Worm (Caenorhabditis elegans) whole organism, L1 larva: ENCODE data around the gene C06H2.7.

Source experiments
- C04F5.9 ChIP-seq: sonication (generic microtip); optimal IDR thresholded peaks from 2 replicates; lab custom pipeline; 2016; ENCODE audit warnings: missing genetic modification characterization, missing compliant biosample characterization
- aha-1 ChIP-seq: fragments of 150-350 bp; optimal IDR thresholded peaks from 2 replicates; lab custom pipeline; 2014; ENCODE audit warnings: missing biosample characterization, missing genetic modification characterization
- alr-1 ChIP-seq: fragments of 200-800 bp; sonication (Bioruptor generic); optimal IDR thresholded peaks from 2 replicates; lab custom pipeline; 2018; ENCODE audit warnings: borderline replicate concordance, mild to moderate bottlenecking, missing genetic modification characterization, missing compliant biosample characterization
- blmp-1 ChIP-seq: fragments of 150-350 bp; optimal IDR thresholded peaks from 2 replicates; lab custom pipeline; 2014; ENCODE audit warnings: missing biosample characterization, missing genetic modification characterization
- ceh-82 ChIP-seq, 3 experiments: fragments of 150-350 bp in 1 of 3; sonication (generic microtip) in 2 of 3; optimal IDR thresholded peaks; 2 replicates each; lab custom pipeline; 2014 to 2017; ENCODE audit warnings: missing biosample characterization in 3 of 3, missing genetic modification characterization in 3 of 3
- ceh-88 ChIP-seq: fragments of 200-800 bp; sonication (Bioruptor generic); IDR thresholded peaks from 2 replicates; pipeline ENCODE4 v1.3.6; 2022; ENCODE audit warnings: missing genetic modification characterization, missing compliant biosample characterization
- dpl-1 ChIP-seq, 3 experiments: fragments of 150-350 bp in 2 of 3; sonication (generic microtip) in 1 of 3; optimal IDR thresholded peaks; 2 replicates each; lab custom pipeline; 2014 to 2017; ENCODE audit warnings: missing biosample characterization in 3 of 3, missing genetic modification characterization in 3 of 3, missing genetic modification reagents in 3 of 3
- efl-1 ChIP-seq, 4 experiments: fragments of 150-350 bp; optimal IDR thresholded peaks in 3 of 4; peaks in 1 of 4; 1 replicate in 1 of 4; 2 replicates in 3 of 4; lab custom pipeline; 2014; ENCODE audit warnings: missing biosample characterization in 2 of 4, missing genetic modification characterization in 2 of 4, missing genetic modification reagents in 2 of 4
- efl-3 ChIP-seq: fragments of 200-800 bp; sonication (Bioruptor generic); optimal IDR thresholded peaks from 2 replicates; lab custom pipeline; 2018; ENCODE audit warnings: mild to moderate bottlenecking, missing genetic modification characterization, missing compliant biosample characterization
- egl-13 ChIP-seq: sonication (generic microtip); optimal IDR thresholded peaks from 2 replicates; lab custom pipeline; 2016; ENCODE audit warnings: missing genotype, missing genetic modification reagents, missing genetic modification characterization, missing compliant biosample characterization
- egl-27 ChIP-seq, 2 experiments: fragments of 150-350 bp in 1 of 2; sonication (generic microtip); optimal IDR thresholded peaks; 3 replicates each; lab custom pipeline; 2017 to 2018; ENCODE audit warnings: missing biosample characterization in 2 of 2, missing genetic modification characterization in 2 of 2, missing genetic modification reagents in 2 of 2
- elt-2 ChIP-seq: sonication (generic microtip); optimal IDR thresholded peaks from 2 replicates; lab custom pipeline; 2016; ENCODE audit warnings: missing genetic modification characterization, mild to moderate bottlenecking, inconsistent platforms, missing compliant biosample characterization, missing genetic modification reagents
- elt-3 ChIP-seq, 6 experiments: fragments of 150-350 bp in 1 of 6; sonication (generic microtip); optimal IDR thresholded peaks; 2 replicates each; lab custom pipeline; 2017 to 2018; ENCODE audit warnings: missing biosample characterization in 6 of 6, missing genetic modification characterization in 6 of 6, inconsistent platforms in 1 of 6
- ets-5 ChIP-seq: fragments of 200-800 bp; sonication (Bioruptor generic); IDR thresholded peaks from 2 replicates; pipeline ENCODE4 v1.3.6; 2022; ENCODE audit warnings: missing genetic modification characterization, missing compliant biosample characterization
- fkh-10 ChIP-seq: sonication (generic microtip); optimal IDR thresholded peaks from 2 replicates; lab custom pipeline; 2017; ENCODE audit warnings: missing biosample characterization, missing genetic modification reagents, missing genetic modification characterization
- fkh-4 ChIP-seq: sonication (generic microtip); optimal IDR thresholded peaks from 2 replicates; lab custom pipeline; 2016; ENCODE audit warnings: missing compliant biosample characterization, missing genetic modification characterization, borderline replicate concordance
- fkh-8 ChIP-seq: sonication (generic microtip); optimal IDR thresholded peaks from 2 replicates; lab custom pipeline; 2016; ENCODE audit warnings: mild to moderate bottlenecking, missing genetic modification characterization, missing compliant biosample characterization
- grh-1 ChIP-seq: fragments of 200-800 bp; sonication (Bioruptor generic); IDR thresholded peaks from 2 replicates; pipeline ENCODE4 v1.3.6; 2022; ENCODE audit warnings: missing genetic modification reagents, missing genetic modification characterization, missing compliant biosample characterization
- jun-1 ChIP-seq: fragments of 150-350 bp; optimal IDR thresholded peaks from 2 replicates; lab custom pipeline; 2014; ENCODE audit warnings: missing biosample characterization, missing genetic modification reagents, missing genetic modification characterization
- lin-14 ChIP-seq: fragments of 200-800 bp; sonication (Bioruptor generic); optimal IDR thresholded peaks from 2 replicates; lab custom pipeline; 2018; ENCODE audit warnings: mild to moderate bottlenecking, missing genetic modification characterization, moderate library complexity, missing compliant biosample characterization
- lin-35 ChIP-seq, 2 experiments: fragments of 150-350 bp; optimal IDR thresholded peaks; 2 replicates each; lab custom pipeline; 2014; ENCODE audit warnings: missing biosample characterization in 2 of 2, missing genetic modification characterization in 2 of 2, missing genetic modification reagents in 2 of 2
- lin-39 ChIP-seq: fragments of 150-350 bp; optimal IDR thresholded peaks from 2 replicates; lab custom pipeline; 2014; ENCODE audit warnings: missing biosample characterization, missing genetic modification reagents, missing genetic modification characterization
- lsy-2 ChIP-seq, 2 experiments: fragments of 150-350 bp; optimal IDR thresholded peaks; 2 replicates each; lab custom pipeline; 2014; ENCODE audit warnings: missing biosample characterization in 2 of 2, missing genetic modification characterization in 2 of 2
- mab-9 ChIP-seq: fragments of 200-800 bp; sonication (Bioruptor generic); IDR thresholded peaks from 2 replicates; pipeline ENCODE4 v1.3.6; 2022; ENCODE audit warnings: missing genetic modification reagents, missing genetic modification characterization, missing compliant biosample characterization
- mdl-1 ChIP-seq, 2 experiments: fragments of 150-350 bp; optimal IDR thresholded peaks; 2 replicates each; lab custom pipeline; 2014 to 2017; ENCODE audit warnings: missing biosample characterization in 2 of 2, missing genetic modification characterization in 2 of 2, inconsistent platforms in 1 of 2
- mef-2 ChIP-seq: fragments of 150-350 bp; optimal IDR thresholded peaks from 2 replicates; lab custom pipeline; 2014; ENCODE audit warnings: missing biosample characterization, missing genetic modification characterization
- nhr-19 ChIP-seq: fragments of 200-800 bp; sonication (Bioruptor generic); conservative IDR thresholded peaks from 2 replicates; pipeline ENCODE4 v1.3.6; 2022; ENCODE audit warnings: missing genetic modification characterization, missing compliant biosample characterization
- nhr-20 ChIP-seq: sonication (generic microtip); optimal IDR thresholded peaks from 2 replicates; lab custom pipeline; 2016; ENCODE audit warnings: mild to moderate bottlenecking, missing genetic modification characterization, missing compliant biosample characterization
- nhr-47 ChIP-seq: sonication (generic microtip); optimal IDR thresholded peaks from 2 replicates; lab custom pipeline; 2016; ENCODE audit warnings: mild to moderate bottlenecking, missing genetic modification characterization, moderate library complexity, missing compliant biosample characterization
- nhr-71 ChIP-seq: sonication (generic microtip); optimal IDR thresholded peaks from 2 replicates; lab custom pipeline; 2016; ENCODE audit warnings: mild to moderate bottlenecking, missing genetic modification characterization, moderate library complexity, missing compliant biosample characterization
- nhr-85 ChIP-seq: sonication (generic microtip); peaks from one replicate; lab custom pipeline; 2016; ENCODE audit warnings: missing genetic modification characterization, inconsistent platforms, missing compliant biosample characterization
- nhr-90 ChIP-seq: sonication (generic microtip); optimal IDR thresholded peaks from 2 replicates; lab custom pipeline; 2016; ENCODE audit warnings: mild to moderate bottlenecking, missing genetic modification characterization, missing compliant biosample characterization; ENCODE audit not compliant: poor library complexity
- rnt-1 ChIP-seq: sonication (generic microtip); optimal IDR thresholded peaks from 2 replicates; lab custom pipeline; 2016; ENCODE audit warnings: mild to moderate bottlenecking, missing genetic modification characterization, moderate library complexity, missing compliant biosample characterization
- snpc-4 ChIP-seq: fragments of 150-350 bp; optimal IDR thresholded peaks from 2 replicates; lab custom pipeline; 2014; ENCODE audit warnings: missing biosample characterization, missing genetic modification characterization
- snu-23 ChIP-seq: sonication (generic microtip); optimal IDR thresholded peaks from 2 replicates; lab custom pipeline; 2016; ENCODE audit warnings: missing genetic modification characterization, missing compliant biosample characterization
- swsn-7 ChIP-seq: sonication (generic microtip); optimal IDR thresholded peaks from 2 replicates; lab custom pipeline; 2016; ENCODE audit warnings: missing genetic modification characterization, missing compliant biosample characterization
- xbp-1 ChIP-seq: sonication (generic microtip); optimal IDR thresholded peaks from 2 replicates; lab custom pipeline; 2016; ENCODE audit warnings: missing genetic modification characterization, missing compliant biosample characterization

C06H2.7 gene

ce11 chrV:11144694-11145093, at the start of gene C06H2.7:
C06H2.7 (minus strand) TSS chrV:11144794.
- TF ChIP-seq dpl-1 (GFP tag; optimal IDR thresholded peaks at IDR 0.05; lab: Kevin White, UChicago) (no peak), efl-1 (optimal IDR thresholded peaks at IDR 0.05; lab: Kevin White, UChicago) (no peak), efl-1 (GFP tag; optimal IDR thresholded peaks at IDR 0.05 in 1 of 2; lab: Kevin White, UChicago) (peak in 1 of 2 experiments; percentile 7), jun-1 (no peak)

ce11 chrV:11190983-11191382, 46.4 kb upstream of the C06H2.7 start, which contains the start of gene lgc-49:
lgc-49 (plus strand) TSS chrV:11191283.
- TF ChIP-seq ets-5 (GFP tag; lab: Robert Waterston, UW) (no peak), jun-1 (no peak), ceh-82 (tag; optimal IDR thresholded peaks at IDR 0.05; lab: Kevin White, UChicago) (no peak), egl-27 (tag; optimal IDR thresholded peaks at IDR 0.05; lab: Kevin White, UChicago) (no peak), lin-14 (GFP tag; lab: Kevin White, UChicago) (no peak), efl-3 (no peak), mef-2 (tag; lab: Kevin White, UChicago) (no peak), alr-1 (no peak), mdl-1 (tag; optimal IDR thresholded peaks at IDR 0.05; lab: Kevin White, UChicago) (no peak), egl-13 (tag; lab: Kevin White, UChicago) (no peak), aha-1 (tag; lab: Kevin White, UChicago) (no peak)

DNA sequence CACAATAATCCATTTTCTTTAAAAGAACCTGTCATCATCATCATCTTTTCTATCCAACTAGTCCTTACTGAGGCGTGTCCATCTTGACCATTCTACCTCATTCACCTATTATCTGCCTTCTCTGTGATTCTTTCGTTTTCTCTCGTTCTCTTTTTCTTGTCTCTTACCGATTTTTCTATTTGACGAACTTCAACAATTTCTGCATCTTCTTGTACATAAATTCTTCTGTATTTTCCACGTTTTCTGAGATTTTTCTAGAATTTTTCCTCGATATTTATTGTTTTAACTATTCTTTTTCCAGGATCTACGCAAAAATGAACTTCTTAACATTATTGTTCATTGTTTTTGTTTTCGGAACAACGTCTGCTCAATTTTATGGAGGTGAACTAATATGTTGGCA, 38.3 kb upstream of the C06H2.7 start, which contains the start of gene cnc-10:
TSS of gene cnc-10 (plus strand) at position 301 of the 400 bp plus-strand sequence.
- TF ChIP-seq elt-3 (tag; optimal IDR thresholded peaks at IDR 0.05; lab: Kevin White, UChicago) (peak in 1 of 6 experiments; percentile 18), fkh-10 (GFP tag; lab: Kevin White, UChicago) (no peak), snu-23 (GFP tag; lab: Kevin White, UChicago) (peak; percentile 16), blmp-1 (tag; lab: Kevin White, UChicago) (peak; percentile 42), lin-14 (GFP tag; lab: Kevin White, UChicago) (peak; percentile 11)
- TF ChIP-seq, all 84 proteins: peak for 4

- TF ChIP-seq fkh-4 (tag; lab: Kevin White, UChicago), result no peak
- peak; percentile 24 for TF ChIP-seq nhr-20 (tag; lab: Kevin White, UChicago)
- peak in 1 of 6 experiments; percentile 3 for TF ChIP-seq elt-3 (tag; optimal IDR thresholded peaks at IDR 0.05; lab: Kevin White, UChicago)
- peak; percentile 89 for TF ChIP-seq nhr-85 (tag; lab: Kevin White, UChicago)
- TF ChIP-seq lin-14 (GFP tag; lab: Kevin White, UChicago), result peak; percentile 51
- TF ChIP-seq mab-9 (GFP tag; lab: Robert Waterston, UW), result no peak
- no peak for TF ChIP-seq efl-1 (optimal IDR thresholded peaks at IDR 0.05; lab: Kevin White, UChicago)
- TF ChIP-seq efl-1 (GFP tag; optimal IDR thresholded peaks at IDR 0.05 in 1 of 2; lab: Kevin White, UChicago), result peak in 1 of 2 experiments; percentile 8
Observed at ce11 chrV:11180951-11181350, 36.4 kb upstream of the C06H2.7 start.

ce11 chrV:11177577-11177976, 33.0 kb upstream of the C06H2.7 start, which contains the start of gene gpa-1:
gpa-1 (minus strand) TSS chrV:11177677.
- TF ChIP-seq C04F5.9 (tag; lab: Kevin White, UChicago), result no peak
- TF ChIP-seq jun-1, result no peak
- TF ChIP-seq fkh-8 (tag; lab: Kevin White, UChicago), result peak; percentile 20

DNA sequence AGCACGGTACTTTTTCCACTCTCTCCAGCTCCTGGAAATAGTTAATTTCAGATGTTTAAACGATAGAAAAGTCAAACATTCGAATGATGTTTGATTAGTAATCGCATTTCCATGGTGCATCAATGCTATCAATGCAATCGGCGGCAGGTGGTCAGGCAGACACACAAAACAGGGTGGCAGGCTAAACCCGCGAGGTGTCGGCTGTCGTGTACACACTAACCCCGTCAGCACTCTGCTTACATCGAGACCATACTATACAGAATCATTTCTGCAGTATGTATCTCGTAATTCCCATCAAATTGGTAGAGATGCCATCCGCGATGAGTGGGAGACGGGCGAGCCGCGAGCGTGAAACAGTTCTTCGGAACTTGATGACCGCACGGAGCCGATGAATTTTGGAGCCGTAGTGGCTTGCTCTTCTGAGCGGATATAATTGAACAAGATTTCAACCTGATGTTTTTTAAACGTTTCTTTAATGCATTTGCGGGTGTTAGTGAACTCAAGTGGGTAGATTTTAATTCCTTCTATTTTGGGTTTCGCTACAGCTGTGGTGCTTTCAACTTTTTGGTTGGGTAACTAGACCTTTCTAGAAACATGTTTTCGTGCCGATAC, 32.2 kb upstream of the C06H2.7 start:
- TF ChIP-seq rnt-1 (tag; lab: Kevin White, UChicago) (peak; percentile 82), nhr-19 (peak; percentile 88), snu-23 (GFP tag; lab: Kevin White, UChicago) (peak; percentile 60), nhr-71 (tag; lab: Kevin White, UChicago) (peak; percentile 82), lsy-2 (tag; optimal IDR thresholded peaks at IDR 0.05; lab: Kevin White, UChicago) (peak in 1 of 2 experiments; percentile 11), nhr-47 (tag; lab: Kevin White, UChicago) (peak; percentile 76), nhr-85 (tag; lab: Kevin White, UChicago) (peak; percentile 86), nhr-20 (tag; lab: Kevin White, UChicago) (peak; percentile 74), swsn-7 (tag; lab: Kevin White, UChicago) (peak; percentile 65), ceh-88 (GFP tag; lab: Robert Waterston, UW) (0 out of 2 replicates have a peak, but pooled peaks have one; percentile 2), xbp-1 (peak; percentile 10), efl-1 (optimal IDR thresholded peaks at IDR 0.05; lab: Kevin White, UChicago) (peak in 1 of 2 experiments; percentile 17), efl-1 (GFP tag; optimal IDR thresholded peaks at IDR 0.05 in 1 of 2; lab: Kevin White, UChicago) (peak in 1 of 2 experiments; percentile 85), snpc-4 (tag; lab: Kevin White, UChicago) (peak; percentile 97), nhr-90 (peak; percentile 82), elt-2 (peak; percentile 93), lin-35 (GFP tag; optimal IDR thresholded peaks at IDR 0.05; lab: Kevin White, UChicago) (peak in 1 of 2 experiments; percentile 29), mdl-1 (tag; optimal IDR thresholded peaks at IDR 0.05; lab: Kevin White, UChicago) (peak in 1 of 2 experiments; percentile 16), elt-3 (tag; optimal IDR thresholded peaks at IDR 0.05; lab: Kevin White, UChicago) (peak in 4 of 6 experiments; percentile 16 to 55 (median 40)), lin-39 (peak; percentile 17), lin-14 (GFP tag; lab: Kevin White, UChicago) (peak; percentile 64), grh-1 (GFP tag; lab: Robert Waterston, UW) (peak; percentile 46)
